Fruit fly (Drosophila melanogaster) whole organism, embryonic: Measurements from ENCODE around the gene RpL28.
A peak's percentile ranks its signal among the peaks of the same experiment; 100 is the strongest.

Source experiments
- Antp ChIP-seq: fragments of 200-800 bp; sonication (Bioruptor generic); optimal IDR thresholded peaks from 3 replicates; lab custom pipeline; 2016; ENCODE audit warnings: missing biosample characterization, missing genetic modification characterization
- B-H2 ChIP-seq: fragments of 200-800 bp; sonication (Bioruptor generic); optimal IDR thresholded peaks from 2 replicates; lab custom pipeline; 2018; ENCODE audit warnings: missing biosample characterization, mild to moderate bottlenecking, missing genetic modification characterization
- BtbVII ChIP-seq: fragments of 200-800 bp; sonication (Bioruptor generic); optimal IDR thresholded peaks from 3 replicates; lab custom pipeline; 2017; ENCODE audit warnings: missing biosample characterization, mild to moderate bottlenecking, missing genetic modification characterization
- CG11695 ChIP-seq: fragments of 200-800 bp; sonication (Bioruptor generic); IDR thresholded peaks from 3 replicates; pipeline ENCODE4 v1.3.6; 2022; ENCODE audit warnings: missing biosample characterization, missing genetic modification characterization
- CG13624 ChIP-seq: fragments of 200-800 bp; sonication (Bioruptor generic); optimal IDR thresholded peaks from 2 replicates; lab custom pipeline; 2016; ENCODE audit warnings: missing biosample characterization, missing genetic modification characterization
- CG15269 ChIP-seq: fragments of 200-800 bp; sonication (Bioruptor generic); optimal IDR thresholded peaks from 2 replicates; lab custom pipeline; 2018; ENCODE audit warnings: missing biosample characterization, mild to moderate bottlenecking, missing genetic modification characterization, moderate library complexity
- CG16813 ChIP-seq: fragments of 200-800 bp; sonication (Bioruptor generic); IDR thresholded peaks from 3 replicates; pipeline ENCODE4 v1.3.6; 2022; ENCODE audit warnings: missing biosample characterization, missing genetic modification characterization; ENCODE audit not compliant: partially characterized antibody
- CG17359 ChIP-seq: fragments of 200-800 bp; sonication (Bioruptor generic); optimal IDR thresholded peaks from 3 replicates; lab custom pipeline; 2018; ENCODE audit warnings: missing biosample characterization, mild to moderate bottlenecking, missing genetic modification characterization, moderate library complexity
- CG1832 ChIP-seq: fragments of 200-800 bp; sonication (Bioruptor generic); optimal IDR thresholded peaks from 2 replicates; lab custom pipeline; 2017; ENCODE audit warnings: missing biosample characterization, mild to moderate bottlenecking, missing genetic modification characterization, inconsistent platforms
- CG18619 ChIP-seq: fragments of 200-800 bp; sonication (Bioruptor generic); optimal IDR thresholded peaks from 3 replicates; lab custom pipeline; 2017; ENCODE audit warnings: missing biosample characterization, mild to moderate bottlenecking, missing genetic modification characterization
- CG31365 ChIP-seq: fragments of 200-800 bp; sonication (Bioruptor generic); optimal IDR thresholded peaks from 2 replicates; lab custom pipeline; 2018; ENCODE audit warnings: missing biosample characterization, mild to moderate bottlenecking, missing genetic modification characterization
- CG3995 ChIP-seq: fragments of 200-800 bp; sonication (Bioruptor generic); optimal IDR thresholded peaks from 3 replicates; lab custom pipeline; 2016; ENCODE audit warnings: missing biosample characterization, missing genetic modification characterization
- CG4854 ChIP-seq: fragments of 200-800 bp; sonication (Bioruptor generic); optimal IDR thresholded peaks from 2 replicates; lab custom pipeline; 2016; ENCODE audit warnings: missing biosample characterization, missing genetic modification characterization, inconsistent platforms
- CG9932 ChIP-seq: fragments of 200-800 bp; sonication (Bioruptor generic); IDR thresholded peaks from 2 replicates; pipeline ENCODE4 v1.3.6; 2022; ENCODE audit warnings: missing biosample characterization, missing genetic modification characterization
- CoRest ChIP-seq: fragments of 200-800 bp; sonication (Bioruptor generic); optimal IDR thresholded peaks from 3 replicates; lab custom pipeline; 2018; ENCODE audit warnings: missing biosample characterization, mild to moderate bottlenecking, missing genetic modification characterization, moderate library complexity
- Drgx ChIP-seq: fragments of 200-800 bp; sonication (Bioruptor generic); IDR thresholded peaks from 2 replicates; pipeline ENCODE4 v1.3.6; 2022; ENCODE audit warnings: missing biosample characterization, missing genetic modification characterization
- E2f2 ChIP-seq: fragments of 200-800 bp; sonication (Bioruptor generic); IDR thresholded peaks from 2 replicates; pipeline ENCODE4 v1.3.6; 2022; ENCODE audit warnings: missing biosample characterization, missing genetic modification characterization
- GATAe ChIP-seq: fragments of 200-800 bp; sonication (Bioruptor generic); conservative IDR thresholded peaks from 2 replicates; pipeline ENCODE4 v1.3.6; 2022; ENCODE audit warnings: missing biosample characterization, missing genetic modification characterization
- Hmx ChIP-seq: fragments of 200-800 bp; sonication (Bioruptor generic); optimal IDR thresholded peaks from 2 replicates; lab custom pipeline; 2016; ENCODE audit warnings: missing biosample characterization, missing genetic modification characterization
- Hr3 ChIP-seq: fragments of 200-800 bp; sonication (Bioruptor generic); optimal IDR thresholded peaks from 3 replicates; lab custom pipeline; 2016; ENCODE audit warnings: missing biosample characterization, missing genetic modification characterization
- Jarid2 ChIP-seq: fragments of 200-800 bp; sonication (Bioruptor generic); optimal IDR thresholded peaks from 3 replicates; lab custom pipeline; 2017; ENCODE audit warnings: mild to moderate bottlenecking, missing biosample characterization, missing genetic modification reagents, missing genetic modification characterization
- MBD-R2 ChIP-seq: fragments of 200-800 bp; sonication (Bioruptor generic); IDR thresholded peaks from 2 replicates; pipeline ENCODE4 v1.3.6; 2022; ENCODE audit warnings: missing biosample characterization, missing genetic modification characterization
- Meics ChIP-seq: fragments of 200-800 bp; sonication (Bioruptor generic); optimal IDR thresholded peaks from 2 replicates; lab custom pipeline; 2017; ENCODE audit warnings: missing biosample characterization, mild to moderate bottlenecking, missing genetic modification characterization
- Neu2 ChIP-seq: fragments of 200-800 bp; sonication (Bioruptor generic); optimal IDR thresholded peaks from 3 replicates; lab custom pipeline; 2016; ENCODE audit warnings: missing biosample characterization, missing genetic modification characterization, borderline replicate concordance
- PHDP ChIP-seq: fragments of 200-800 bp; sonication (Bioruptor generic); optimal IDR thresholded peaks from 3 replicates; lab custom pipeline; 2018; ENCODE audit warnings: missing biosample characterization, mild to moderate bottlenecking, missing genetic modification characterization, moderate library complexity
- Stat92E ChIP-seq, 3 experiments: fragments of >200 bp in 2 of 3; fragments of 200-800 bp in 1 of 3; sonication (Bioruptor generic) in 1 of 3; optimal IDR thresholded peaks; 2 replicates each; lab custom pipeline; 2017 to 2019; ENCODE audit warnings: missing biosample characterization in 3 of 3, missing genetic modification characterization in 3 of 3, mild to moderate bottlenecking in 1 of 3, moderate library complexity in 1 of 3
- ab ChIP-seq: fragments of 200-800 bp; sonication (Bioruptor generic); optimal IDR thresholded peaks from 2 replicates; lab custom pipeline; 2016; ENCODE audit warnings: missing biosample characterization, missing genetic modification characterization
- caup ChIP-seq: fragments of 200-800 bp; sonication (Bioruptor generic); optimal IDR thresholded peaks from 3 replicates; lab custom pipeline; 2017; ENCODE audit warnings: missing biosample characterization, mild to moderate bottlenecking, missing genetic modification characterization, moderate library complexity; ENCODE audit not compliant: severe bottlenecking
- chif ChIP-seq, 2 experiments: fragments of 200-800 bp; sonication (Bioruptor generic); optimal IDR thresholded peaks; 3 replicates each; lab custom pipeline; 2016; ENCODE audit warnings: missing biosample characterization in 2 of 2, missing genetic modification characterization in 2 of 2
- chn ChIP-seq: fragments of 200-800 bp; sonication (Bioruptor generic); optimal IDR thresholded peaks from 2 replicates; lab custom pipeline; 2016; ENCODE audit warnings: missing biosample characterization, missing genetic modification characterization
- danr ChIP-seq: fragments of 200-800 bp; sonication (Bioruptor generic); IDR thresholded peaks from 2 replicates; pipeline ENCODE4 v1.3.6; 2022; ENCODE audit warnings: missing biosample characterization, missing genetic modification characterization
- dmrt99B ChIP-seq: fragments of 200-800 bp; sonication (Bioruptor generic); optimal IDR thresholded peaks from 2 replicates; lab custom pipeline; 2018; ENCODE audit warnings: missing biosample characterization, mild to moderate bottlenecking, missing genetic modification characterization, moderate library complexity
- esg ChIP-seq: fragments of 200-800 bp; sonication (Bioruptor generic); conservative IDR thresholded peaks from 2 replicates; pipeline ENCODE4 v1.3.6; 2022; ENCODE audit warnings: missing biosample characterization, missing genetic modification characterization
- exex ChIP-seq: fragments of 200-800 bp; sonication (Bioruptor generic); optimal IDR thresholded peaks from 4 replicates; lab custom pipeline; 2018; ENCODE audit warnings: missing biosample characterization, mild to moderate bottlenecking, missing genetic modification characterization, moderate library complexity
- fu2 ChIP-seq: fragments of 200-800 bp; sonication (Bioruptor generic); optimal IDR thresholded peaks from 2 replicates; lab custom pipeline; 2016; ENCODE audit warnings: missing biosample characterization, missing genetic modification characterization
- gfzf ChIP-seq: fragments of 200-800 bp; sonication (Bioruptor generic); optimal IDR thresholded peaks from 2 replicates; lab custom pipeline; 2016; ENCODE audit warnings: missing biosample characterization, mild to moderate bottlenecking, missing genetic modification characterization, moderate library complexity
- h ChIP-seq: fragments of >200 bp; optimal IDR thresholded peaks from 2 replicates; lab custom pipeline; 2017
- hb ChIP-seq: fragments of 200-800 bp; sonication (Bioruptor generic); IDR thresholded peaks from 3 replicates; pipeline ENCODE4 v1.3.6; 2022; ENCODE audit warnings: missing biosample characterization, missing genetic modification characterization; ENCODE audit not compliant: partially characterized antibody
- hth ChIP-seq: fragments of >200 bp; optimal IDR thresholded peaks from 2 replicates; lab custom pipeline; 2017; ENCODE audit warnings: inconsistent platforms
- lola ChIP-seq, 3 experiments: fragments of >200 bp in 2 of 3; fragments of 200-800 bp in 1 of 3; sonication (Bioruptor generic) in 1 of 3; optimal IDR thresholded peaks; 2 replicates each; lab custom pipeline; 2017 to 2019; ENCODE audit warnings: missing biosample characterization in 3 of 3, missing genetic modification characterization in 3 of 3, mild to moderate bottlenecking in 1 of 3, moderate library complexity in 1 of 3
- luna ChIP-seq: fragments of 200-800 bp; sonication (Bioruptor generic); optimal IDR thresholded peaks from 2 replicates; lab custom pipeline; 2016; ENCODE audit warnings: missing biosample characterization, missing genetic modification characterization
- nerfin-1 ChIP-seq: fragments of 200-800 bp; sonication (Bioruptor generic); optimal IDR thresholded peaks from 3 replicates; lab custom pipeline; 2019; ENCODE audit warnings: missing biosample characterization, mild to moderate bottlenecking, missing genetic modification characterization, moderate library complexity
- pnt ChIP-seq: fragments of 200-800 bp; sonication (Bioruptor generic); optimal IDR thresholded peaks from 3 replicates; lab custom pipeline; 2016; ENCODE audit warnings: missing biosample characterization, missing genetic modification characterization
- sima ChIP-seq: fragments of 200-800 bp; sonication (Bioruptor generic); optimal IDR thresholded peaks from 2 replicates; lab custom pipeline; 2016; ENCODE audit warnings: missing biosample characterization, missing genetic modification characterization
- sr ChIP-seq: fragments of 200-800 bp; sonication (Bioruptor generic); IDR thresholded peaks from 3 replicates; pipeline ENCODE4 v1.3.6; 2022; ENCODE audit warnings: missing biosample characterization, missing genetic modification characterization
- unc-4 ChIP-seq: fragments of 200-800 bp; sonication (Bioruptor generic); IDR thresholded peaks from 2 replicates; pipeline ENCODE4 v1.3.6; 2022; ENCODE audit warnings: missing biosample characterization, missing genetic modification characterization; ENCODE audit not compliant: partially characterized antibody
- vfl ChIP-seq: fragments of 200-800 bp; sonication (Bioruptor generic); optimal IDR thresholded peaks from 2 replicates; lab custom pipeline; 2016; ENCODE audit warnings: missing biosample characterization, missing genetic modification characterization
- zf30C ChIP-seq: fragments of 200-800 bp; sonication (Bioruptor generic); optimal IDR thresholded peaks from 3 replicates; lab custom pipeline; 2018; ENCODE audit warnings: missing biosample characterization, mild to moderate bottlenecking, missing genetic modification characterization

RpL28 gene

DNA sequence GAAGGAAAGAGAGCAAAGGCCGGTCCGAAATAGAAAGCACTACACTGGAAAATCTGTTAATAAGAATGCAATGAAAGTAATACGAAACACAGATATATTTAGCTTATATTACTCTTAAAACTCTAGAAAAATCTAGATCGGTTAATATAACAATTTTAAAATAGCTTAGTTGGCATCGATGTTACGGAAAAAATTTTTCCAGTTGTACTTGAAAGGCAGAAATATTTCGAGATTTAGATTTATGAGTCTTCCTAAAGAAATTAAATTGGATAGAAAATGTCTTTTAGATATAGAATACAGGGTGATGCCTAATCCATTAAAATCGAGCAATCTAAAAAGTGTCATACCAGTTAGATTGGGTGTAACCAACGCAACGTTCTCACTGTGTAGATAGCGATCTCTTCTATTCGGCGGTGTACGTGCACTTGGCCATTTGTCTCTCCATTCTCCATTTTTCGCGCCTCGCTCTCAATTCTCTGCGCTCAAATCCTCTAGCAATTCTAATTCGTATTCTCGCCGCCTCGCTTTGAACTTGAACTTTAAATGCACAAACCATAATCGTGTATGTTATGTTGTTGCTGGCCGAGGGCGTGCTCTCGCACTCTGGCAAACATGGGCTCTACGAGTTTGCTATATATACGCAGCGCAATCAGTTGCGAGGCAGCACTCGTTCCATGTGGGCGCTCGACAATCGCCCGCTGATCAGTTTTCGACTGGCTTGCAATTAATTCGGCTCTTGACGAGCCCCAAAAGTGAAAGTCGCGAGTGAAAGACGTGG, 27.4 kb upstream of the RpL28 start (continued):
- TF ChIP-seq CoRest (peak; percentile 98), E2f2 (GFP tag; lab: Robert Waterston, UW) (peak; percentile 54; the same call in 1 of the 2 replicates), CG18619 (GFP tag; lab: Kevin White, UChicago) (peak; percentile 97), Antp (GFP tag; lab: Kevin White, UChicago) (peak; percentile 89), esg (GFP tag; lab: Robert Waterston, UW) (peak; percentile 90), Hr3 (GFP tag; lab: Kevin White, UChicago) (peak; percentile 96), ab (GFP tag; lab: Kevin White, UChicago) (peak; percentile 92), Hmx (GFP tag; lab: Kevin White, UChicago) (peak; percentile 95), B-H2 (GFP tag; lab: Kevin White, UChicago) (peak; percentile 76), lola (GFP tag; optimal IDR thresholded peaks at IDR 0.05; lab: Kevin White, UChicago) (peak in 1 of 3 experiments; percentile 97), Meics (GFP tag; lab: Kevin White, UChicago) (peak; percentile 95), CG1832 (GFP tag; lab: Kevin White, UChicago) (no peak), unc-4 (GFP tag; lab: Robert Waterston, UW) (0 out of 2 replicates have a peak, but pooled peaks have one; percentile 15), CG16813 (GFP tag; lab: Robert Waterston, UW) (no peak), vfl (peak; percentile 85), CG9932 (GFP tag; lab: Robert Waterston, UW) (peak; percentile 87), GATAe (GFP tag; lab: Robert Waterston, UW) (peak; percentile 73), CG3995 (GFP tag; lab: Kevin White, UChicago) (peak; percentile 64), caup (peak; percentile 91), pnt (GFP tag; lab: Kevin White, UChicago) (peak; percentile 92), CG11695 (peak; percentile 90), Neu2 (peak; percentile 64), BtbVII (GFP tag; lab: Kevin White, UChicago) (peak; percentile 91), Stat92E (GFP tag; optimal IDR thresholded peaks at IDR 0.05; lab: Kevin White, UChicago) (peak in 1 of 3 experiments; percentile 77), chif (GFP tag; optimal IDR thresholded peaks at IDR 0.05; lab: Kevin White, UChicago) (peak; percentile 97), fu2 (GFP tag; lab: Kevin White, UChicago) (peak; percentile 96), luna (GFP tag; lab: Kevin White, UChicago) (peak; percentile 78), Jarid2 (GFP tag; lab: Kevin White, UChicago) (peak; percentile 74), Drgx (peak; percentile 80), CG4854 (GFP tag; lab: Kevin White, UChicago) (peak; percentile 88), h (lab: Kevin White, UChicago) (no peak), zf30C (GFP tag; lab: Kevin White, UChicago) (peak; percentile 91), PHDP (tag; lab: Kevin White, UChicago) (peak; percentile 94), hb (no peak), danr (peak; percentile 83), sima (GFP tag; lab: Kevin White, UChicago) (peak; percentile 84), hth (lab: Kevin White, UChicago) (no peak), gfzf (GFP tag; lab: Kevin White, UChicago) (no peak), CG15269 (peak; percentile 94), MBD-R2 (peak; percentile 61; the same call in 1 of the 2 replicates), sr (GFP tag; lab: Robert Waterston, UW) (no peak), CG17359 (tag; lab: Kevin White, UChicago) (peak; percentile 85), chn (GFP tag; lab: Kevin White, UChicago) (peak; percentile 92), CG13624 (GFP tag; lab: Kevin White, UChicago) (peak; percentile 95), CG31365 (tag; lab: Kevin White, UChicago) (peak; percentile 17), exex (peak; percentile 58), nerfin-1 (tag; lab: Kevin White, UChicago) (peak; percentile 92), dmrt99B (tag; lab: Kevin White, UChicago) (peak; percentile 96)
